Worm (Caenorhabditis elegans) whole organism, L2 larva: ENCODE data around the gene srg-30.

ENCODE experiments used
- ZK546.5 ChIP-seq: sonication (generic microtip); optimal IDR thresholded peaks from 2 replicates; lab custom pipeline; 2017; ENCODE audit warnings: missing biosample characterization, missing genetic modification characterization
- lsy-2 ChIP-seq, 2 experiments: fragments of 150-350 bp in 1 of 2; sonication (generic microtip) in 1 of 2; optimal IDR thresholded peaks; 2 replicates each; lab custom pipeline; 2014 to 2017; ENCODE audit warnings: missing biosample characterization in 2 of 2, missing genetic modification characterization in 2 of 2
- mab-5 ChIP-seq: fragments of 150-350 bp; optimal IDR thresholded peaks from 2 replicates; lab custom pipeline; 2014; ENCODE audit warnings: missing biosample characterization, missing genetic modification characterization
- nhr-11 ChIP-seq: fragments of 150-350 bp; optimal IDR thresholded peaks from 2 replicates; lab custom pipeline; 2014; ENCODE audit warnings: missing biosample characterization, missing genetic modification characterization
- nhr-6 ChIP-seq: fragments of 150-350 bp; optimal IDR thresholded peaks from 2 replicates; lab custom pipeline; 2014; ENCODE audit warnings: missing biosample characterization, missing genetic modification characterization
- unc-62 ChIP-seq: fragments of 150-350 bp; optimal IDR thresholded peaks from 2 replicates; lab custom pipeline; 2014; ENCODE audit warnings: missing biosample characterization, missing genetic modification reagents, missing genetic modification characterization
- ztf-11 ChIP-seq: sonication (generic microtip); optimal IDR thresholded peaks from 2 replicates; lab custom pipeline; 2017; ENCODE audit warnings: missing biosample characterization, missing genetic modification characterization

- TF ChIP-seq ZK546.5 (tag; lab: Kevin White, UChicago) (no peak), nhr-11 (tag; lab: Kevin White, UChicago) (no peak), unc-62 (GFP tag; lab: Kevin White, UChicago) (no peak), lsy-2 (tag; optimal IDR thresholded peaks at IDR 0.05; lab: Kevin White, UChicago) (no peak), nhr-6 (no peak), ztf-11 (tag; lab: Kevin White, UChicago) (no peak), mab-5 (no peak)
Observed at ce11 chrV:6673967-6674366, 44.2 kb downstream of the srg-30 start, which contains the start of gene cest-31.
